Fruit fly (Drosophila melanogaster): ENCODE measurements around the gene CG44153.
A peak's percentile ranks its signal among the peaks of the same experiment; 100 is the strongest.

CG44153 gene

DNA sequence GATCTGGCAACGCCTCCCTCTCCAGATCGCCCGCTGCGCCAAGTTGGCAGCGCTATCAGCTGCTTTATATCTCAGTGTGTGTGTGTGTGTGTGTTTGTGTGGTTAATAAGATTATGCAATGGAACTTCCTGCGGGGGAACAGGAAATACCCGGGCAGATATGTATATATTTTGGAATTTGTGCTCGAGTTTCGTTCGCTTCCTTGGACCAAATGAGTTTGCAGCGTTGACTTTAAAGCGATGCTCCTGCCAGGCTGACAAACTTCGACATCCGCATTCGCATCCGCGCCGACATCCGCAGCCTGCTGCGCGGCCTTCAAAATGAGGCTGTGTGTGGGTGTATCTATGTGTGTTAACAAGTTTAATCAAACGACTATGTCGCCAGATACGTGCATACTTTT lies 36.7 kb downstream of the CG44153 start (continued):
- TF ChIP-seq aop (GFP tag; IDR thresholded peaks at IDR 0.05) (no peak), knrl (GFP tag; IDR thresholded peaks at IDR 0.05; ENCODE audit: partially characterized antibody) (no peak), CG13894 (tag; optimal IDR thresholded peaks at IDR 0.05) (no peak), CG9797 (GFP tag; optimal IDR thresholded peaks at IDR 0.05) (no peak), slou (GFP tag; optimal IDR thresholded peaks at IDR 0.05) (no peak), mirr (GFP tag; optimal IDR thresholded peaks at IDR 0.05) (peak; percentile 72), MBD-R2 (GFP tag; IDR thresholded peaks at IDR 0.05) (peak; percentile 56), cad (GFP tag; optimal IDR thresholded peaks at IDR 0.05) (no peak), HLH4C (GFP tag; IDR thresholded peaks at IDR 0.05; ENCODE audit: partially characterized antibody) (no peak), repo (GFP tag; optimal IDR thresholded peaks at IDR 0.05) (no peak), sens (GFP tag) (no peak), otp (GFP tag; IDR thresholded peaks at IDR 0.05) (no peak), CrebB (tag; optimal IDR thresholded peaks at IDR 0.05) (no peak), Bteb2 (GFP tag; optimal IDR thresholded peaks at IDR 0.05) (no peak), Rfx (GFP tag; IDR thresholded peaks at IDR 0.05) (peak; percentile 52), CG14667 (GFP tag; IDR thresholded peaks at IDR 0.05) (no peak), CG12155 (GFP tag; optimal IDR thresholded peaks at IDR 0.05) (no peak), CG4424 (GFP tag; optimal IDR thresholded peaks at IDR 0.05) (peak; percentile 10), Vsx1 (GFP tag; optimal IDR thresholded peaks at IDR 0.05) (no peak), CG16863 (GFP tag; optimal IDR thresholded peaks at IDR 0.05) (no peak), CG6654 (GFP tag; optimal IDR thresholded peaks at IDR 0.05) (no peak), CG2712 (tag; optimal IDR thresholded peaks at IDR 0.05) (peak; percentile 52), CG17385 (GFP tag; optimal IDR thresholded peaks at IDR 0.05) (no peak), phol (tag; optimal IDR thresholded peaks at IDR 0.05) (peak; percentile 41), CG17568 (GFP tag; optimal IDR thresholded peaks at IDR 0.05) (no peak), tll (GFP tag; optimal IDR thresholded peaks at IDR 0.05) (no peak), Sin3A (optimal IDR thresholded peaks at IDR 0.05) (no peak), CG18476 (GFP tag; optimal IDR thresholded peaks at IDR 0.05) (no peak), E2f2 (GFP tag; IDR thresholded peaks at IDR 0.05) (no peak), CG3838 (GFP tag; optimal IDR thresholded peaks at IDR 0.05) (no peak), CG6254 (GFP tag; optimal IDR thresholded peaks at IDR 0.05) (peak; percentile 26), prd (optimal IDR thresholded peaks at IDR 0.05) (no peak), prd (GFP tag; IDR thresholded peaks at IDR 0.05) (no peak), trem (tag; optimal IDR thresholded peaks at IDR 0.05) (peak; percentile 95), CG17328 (GFP tag; IDR thresholded peaks at IDR 0.05) (no peak), CG10321 (GFP tag; IDR thresholded peaks at IDR 0.05) (no peak), CG30431 (GFP tag; optimal IDR thresholded peaks at IDR 0.05) (no peak), lola (GFP tag; optimal IDR thresholded peaks at IDR 0.05) (no peak), CG32772 (GFP tag; IDR thresholded peaks at IDR 0.05) (0 out of 2 replicates have a peak, but pooled peaks have one; percentile 19), CG3847 (GFP tag; IDR thresholded peaks at IDR 0.05) (no peak), ci (GFP tag; IDR thresholded peaks at IDR 0.05) (no peak), bcd (GFP tag; optimal IDR thresholded peaks at IDR 0.05) (peak; percentile 37), CG31388 (GFP tag; optimal IDR thresholded peaks at IDR 0.05) (no peak), Chrac-16 (GFP tag; optimal IDR thresholded peaks at IDR 0.05) (no peak), CG18599 (GFP tag; optimal IDR thresholded peaks at IDR 0.05) (peak; percentile 51), CG34224 (GFP tag; IDR thresholded peaks at IDR 0.05; ENCODE audit: partially characterized antibody) (no peak), Ada2b (GFP tag; IDR thresholded peaks at IDR 0.05) (no peak), Nf-YA (GFP tag; IDR thresholded peaks at IDR 0.05) (no peak), z (GFP tag; IDR thresholded peaks at IDR 0.05) (no peak), ap (GFP tag; IDR thresholded peaks at IDR 0.05) (no peak), vvl (GFP tag; IDR thresholded peaks at IDR 0.05) (peak; percentile 55), toy (GFP tag; IDR thresholded peaks at IDR 0.05) (0 out of 2 replicates have a peak, but pooled peaks have one; percentile 18), cas (GFP tag; IDR thresholded peaks at IDR 0.05) (no peak)

All from whole organism, embryonic.